Fruit fly (Drosophila melanogaster): Measurements from ENCODE around the gene Eip74EF.

Eip74EF gene

dm6 chr3L:17532197-17532596, 86.9 kb downstream of the Eip74EF start (continued):
- TF ChIP-seq CG10267 (tag; optimal IDR thresholded peaks at IDR 0.05) (peak; percentile 12), ab (GFP tag; optimal IDR thresholded peaks at IDR 0.05) (no peak), Ada2b (GFP tag; IDR thresholded peaks at IDR 0.05) (peak; percentile 32; the same call in 1 of the 2 replicates), HLHmδ (GFP tag; optimal IDR thresholded peaks at IDR 0.05) (no peak), sens (GFP tag) (peak; percentile 80), CG16815 (GFP tag; optimal IDR thresholded peaks at IDR 0.05) (no peak), MBD-R2 (GFP tag; IDR thresholded peaks at IDR 0.05) (no peak), CG15269 (tag; optimal IDR thresholded peaks at IDR 0.05) (peak; percentile 36), fu2 (GFP tag; optimal IDR thresholded peaks at IDR 0.05) (no peak), org-1 (GFP tag; optimal IDR thresholded peaks at IDR 0.05) (no peak), vvl (GFP tag; IDR thresholded peaks at IDR 0.05) (peak; percentile 44; the same call in 1 of the 2 replicates), CG18011 (GFP tag; optimal IDR thresholded peaks at IDR 0.05) (no peak), E2f1 (GFP tag; IDR thresholded peaks at IDR 0.05) (0 out of 2 replicates have a peak, but pooled peaks have one; percentile 21), her (GFP tag; optimal IDR thresholded peaks at IDR 0.05) (no peak), sob (GFP tag; IDR thresholded peaks at IDR 0.05) (no peak), CG7556 (GFP tag; optimal IDR thresholded peaks at IDR 0.05) (peak; percentile 41), CG17829 (tag; optimal IDR thresholded peaks at IDR 0.05) (peak; percentile 7), CG12659 (GFP tag; optimal IDR thresholded peaks at IDR 0.05) (no peak), lab (GFP tag; optimal IDR thresholded peaks at IDR 0.05) (peak; percentile 42), CG32767 (GFP tag; IDR thresholded peaks at IDR 0.05) (peak; percentile 46; the same call in 1 of the 2 replicates), fd3F (GFP tag; optimal IDR thresholded peaks at IDR 0.05) (peak; percentile 4), dysf (GFP tag; IDR thresholded peaks at IDR 0.05) (0 out of 3 replicates have a peak, but pooled peaks have one; percentile 36), CG8924 (tag; optimal IDR thresholded peaks at IDR 0.05) (peak; percentile 34), Adf1 (GFP tag; IDR thresholded peaks at IDR 0.05) (no peak), chif (GFP tag; optimal IDR thresholded peaks at IDR 0.05) (no peak), CG4854 (GFP tag; optimal IDR thresholded peaks at IDR 0.05) (peak; percentile 26), CG13424 (tag; optimal IDR thresholded peaks at IDR 0.05) (peak; percentile 48), CG34422 (GFP tag; IDR thresholded peaks at IDR 0.05) (no peak), Awh (GFP tag; IDR thresholded peaks at IDR 0.05) (0 out of 2 replicates have a peak, but pooled peaks have one; percentile 46), Mrtf (GFP tag; IDR thresholded peaks at IDR 0.05) (no peak), CG9797 (GFP tag; optimal IDR thresholded peaks at IDR 0.05) (no peak), CG5180 (GFP tag; optimal IDR thresholded peaks at IDR 0.05) (no peak), HHEX (GFP tag; optimal IDR thresholded peaks at IDR 0.05) (no peak), CG14710 (tag; optimal IDR thresholded peaks at IDR 0.05) (peak; percentile 41), slbo (GFP tag; IDR thresholded peaks at IDR 0.05) (peak; percentile 54), CG10209 (GFP tag; optimal IDR thresholded peaks at IDR 0.05) (peak; percentile 10), BEAF-32 (GFP tag; optimal IDR thresholded peaks at IDR 0.05) (no peak), CG17186 (GFP tag; optimal IDR thresholded peaks at IDR 0.05) (no peak), CG11504 (tag; optimal IDR thresholded peaks at IDR 0.05) (no peak), CG11247 (GFP tag; IDR thresholded peaks at IDR 0.05) (0 out of 2 replicates have a peak, but pooled peaks have one; percentile 24), CG14014 (GFP tag; IDR thresholded peaks at IDR 0.05) (no peak; the same call in 1 of the 2 replicates), tx (GFP tag; optimal IDR thresholded peaks at IDR 0.05) (no peak), phol (tag; optimal IDR thresholded peaks at IDR 0.05) (peak; percentile 54), ind (GFP tag; optimal IDR thresholded peaks at IDR 0.05) (no peak), Six4 (GFP tag; optimal IDR thresholded peaks at IDR 0.05) (no peak), CG30403 (GFP tag; optimal IDR thresholded peaks at IDR 0.05) (peak; percentile 45), Mad (GFP tag; optimal IDR thresholded peaks at IDR 0.05) (no peak), CG1024 (GFP tag; IDR thresholded peaks at IDR 0.05) (0 out of 2 replicates have a peak, but pooled peaks have one; percentile 4), Mes4 (GFP tag; optimal IDR thresholded peaks at IDR 0.05) (no peak), ase (GFP tag; IDR thresholded peaks at IDR 0.05) (no peak), bab2 (GFP tag; optimal IDR thresholded peaks at IDR 0.05) (no peak)
